Fruit fly (Drosophila melanogaster): ENCODE data around the gene qtc.

DNA sequence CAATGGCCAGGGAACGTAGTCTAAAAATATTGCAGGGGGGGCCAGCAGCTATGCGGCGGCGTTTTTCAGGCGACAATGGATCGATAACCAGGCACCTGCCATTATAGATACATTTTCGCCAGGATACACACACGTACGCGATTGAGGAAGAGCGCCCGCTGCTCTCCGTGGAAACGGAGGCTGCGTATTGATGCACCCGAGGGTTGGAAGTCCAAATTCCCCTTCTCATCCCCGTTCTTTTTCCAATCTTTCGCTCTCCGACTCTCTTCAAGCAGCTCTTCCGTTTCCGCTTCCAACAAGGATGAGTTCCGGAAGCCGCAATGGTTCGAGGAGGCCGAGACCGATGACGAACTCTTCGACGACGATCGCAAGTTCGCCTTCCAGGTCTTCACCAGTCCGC, 36.1 kb downstream of the qtc start:
- TF ChIP-seq CG8478 (optimal IDR thresholded peaks at IDR 0.05) (no peak), CTCF (optimal IDR thresholded peaks at IDR 0.05) (no peak)

All from S2 (cell line).